Fruit fly (Drosophila melanogaster): ENCODE measurements around the gene Idh.

Idh gene

dm6 chr3L:8338921-8339320 is 21.8 kb downstream of the Idh start, which contains the start of gene Pex2 (continued):
- TF ChIP-seq CG12299 (tag; optimal IDR thresholded peaks at IDR 0.05) (peak; percentile 7), pzg (GFP tag; optimal IDR thresholded peaks at IDR 0.05) (peak; percentile 64), CG8281 (tag; optimal IDR thresholded peaks at IDR 0.05) (no peak), repo (GFP tag; optimal IDR thresholded peaks at IDR 0.05) (no peak), Sox100B (GFP tag; optimal IDR thresholded peaks at IDR 0.05) (peak; percentile 5), CG15601 (tag; optimal IDR thresholded peaks at IDR 0.05) (peak; percentile 21), CG13296 (GFP tag; optimal IDR thresholded peaks at IDR 0.05) (peak; percentile 42), fd64A (GFP tag; optimal IDR thresholded peaks at IDR 0.05) (no peak), CG32767 (GFP tag; IDR thresholded peaks at IDR 0.05) (0 out of 2 replicates have a peak, but pooled peaks have one; percentile 14), YL-1 (GFP tag; optimal IDR thresholded peaks at IDR 0.05) (peak; percentile 9), CG2712 (tag; optimal IDR thresholded peaks at IDR 0.05) (peak; percentile 5), crp (GFP tag; optimal IDR thresholded peaks at IDR 0.05) (peak in 1 of 2 experiments; percentile 18), sob (GFP tag; IDR thresholded peaks at IDR 0.05) (peak; percentile 8; the same call in 1 of the 2 replicates), CG8290 (GFP tag; optimal IDR thresholded peaks at IDR 0.05) (peak; percentile 2), CG8290 (tag; optimal IDR thresholded peaks at IDR 0.05) (no peak), Hmr (GFP tag; optimal IDR thresholded peaks at IDR 0.05) (peak; percentile 33), CG9215 (GFP tag; IDR thresholded peaks at IDR 0.05) (no peak), stwl (tag; optimal IDR thresholded peaks at IDR 0.05) (peak; percentile 95), Atf6 (GFP tag; IDR thresholded peaks at IDR 0.05) (no peak), Drgx (GFP tag; IDR thresholded peaks at IDR 0.05) (0 out of 2 replicates have a peak, but pooled peaks have one; percentile 23), CG2120 (GFP tag; optimal IDR thresholded peaks at IDR 0.05) (peak; percentile 32)

DNA sequence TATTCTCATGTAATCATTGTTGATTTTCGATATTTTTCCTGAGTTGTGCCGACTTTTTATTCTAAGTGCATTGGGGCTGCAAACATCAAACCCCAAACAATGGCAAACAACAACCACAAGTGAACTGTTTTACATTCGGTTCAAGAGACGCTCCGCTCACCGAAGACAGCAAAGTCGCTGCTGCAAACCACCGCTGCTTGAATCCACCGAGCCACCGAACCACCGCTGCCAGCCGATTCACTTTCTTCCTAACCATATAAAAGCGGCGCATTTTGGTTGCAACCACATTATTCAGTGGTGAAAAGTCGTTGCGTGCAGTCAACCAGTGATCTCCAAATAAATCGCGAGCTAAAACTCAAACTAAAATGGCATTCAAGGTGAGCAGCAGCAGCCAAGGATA is 24.3 kb downstream of the Idh start, which contains the start of gene Cpr66Cb:
Cpr66Cb (plus strand) TSS at position 301 of the 400 bp plus-strand sequence.
- TF ChIP-seq Oli (tag; optimal IDR thresholded peaks at IDR 0.05) = no peak
- no peak for TF ChIP-seq wdn (GFP tag; IDR thresholded peaks at IDR 0.05)
- TF ChIP-seq CG11398 (GFP tag; optimal IDR thresholded peaks at IDR 0.05) = no peak
- TF ChIP-seq CG34422 (GFP tag; IDR thresholded peaks at IDR 0.05) = no peak
- TF ChIP-seq pzg (GFP tag; optimal IDR thresholded peaks at IDR 0.05) = no peak
- TF ChIP-seq lbe (GFP tag; optimal IDR thresholded peaks at IDR 0.05) = no peak
- peak; percentile 62 for TF ChIP-seq Ets65A (GFP tag)
- TF ChIP-seq ap (GFP tag; IDR thresholded peaks at IDR 0.05) = no peak

dm6 chr3L:8334338-8334737 is 26.4 kb downstream of the Idh start:
- TF ChIP-seq CTCF (GFP tag; optimal IDR thresholded peaks at IDR 0.05) (no peak), Sox102F (GFP tag; optimal IDR thresholded peaks at IDR 0.05) (peak; percentile 16), unpg (GFP tag; optimal IDR thresholded peaks at IDR 0.05) (no peak), CG1603 (tag; optimal IDR thresholded peaks at IDR 0.05) (peak; percentile 13)

- no peak for TF ChIP-seq kay (GFP tag; optimal IDR thresholded peaks at IDR 0.05)
- TF ChIP-seq Drgx (GFP tag; IDR thresholded peaks at IDR 0.05) = peak; percentile 29; the same call in 1 of the 2 replicates
Observed at dm6 chr3L:8333574-8333973, 27.1 kb downstream of the Idh start.

dm6 chr3L:8331414-8331813 is 29.3 kb downstream of the Idh start:
- TF ChIP-seq CG9876 (GFP tag; optimal IDR thresholded peaks at IDR 0.05) (no peak), Fer3 (tag; optimal IDR thresholded peaks at IDR 0.05) (no peak), CG7357 (GFP tag; IDR thresholded peaks at IDR 0.05) (no peak), CG14860 (GFP tag; IDR thresholded peaks at IDR 0.05; ENCODE audit: partially characterized antibody) (no peak), CG7372 (GFP tag; IDR thresholded peaks at IDR 0.05) (peak; percentile 80), CG9437 (GFP tag; optimal IDR thresholded peaks at IDR 0.05) (peak; percentile 65), bbx (GFP tag; IDR thresholded peaks at IDR 0.05; ENCODE audit: partially characterized antibody) (no peak)

Measured in whole organism, embryonic.